Fruit fly (Drosophila melanogaster) whole organism, embryonic: Measurements from ENCODE around the gene CG6470.

Experiments
- Bteb2 ChIP-seq: fragments of 200-800 bp; sonication (Bioruptor generic); optimal IDR thresholded peaks from 2 replicates; lab custom pipeline; 2016; ENCODE audit warnings: missing biosample characterization, missing genetic modification characterization
- CG10267 ChIP-seq: fragments of 200-800 bp; sonication (Bioruptor generic); optimal IDR thresholded peaks from 2 replicates; lab custom pipeline; 2018; ENCODE audit warnings: missing biosample characterization, mild to moderate bottlenecking, missing genetic modification characterization, moderate library complexity
- CG12769 ChIP-seq: fragments of 200-800 bp; sonication (Bioruptor generic); optimal IDR thresholded peaks from 2 replicates; lab custom pipeline; 2019; ENCODE audit warnings: missing biosample characterization, mild to moderate bottlenecking, missing genetic modification characterization, moderate library complexity
- CG15073 ChIP-seq: fragments of 200-800 bp; sonication (Bioruptor generic); optimal IDR thresholded peaks from 2 replicates; lab custom pipeline; 2016; ENCODE audit warnings: missing biosample characterization, missing genetic modification characterization
- CG16863 ChIP-seq: fragments of 200-800 bp; sonication (Bioruptor generic); optimal IDR thresholded peaks from 3 replicates; lab custom pipeline; 2016; ENCODE audit warnings: missing biosample characterization, missing genetic modification characterization
- CG17359 ChIP-seq: fragments of 200-800 bp; sonication (Bioruptor generic); optimal IDR thresholded peaks from 3 replicates; lab custom pipeline; 2018; ENCODE audit warnings: missing biosample characterization, mild to moderate bottlenecking, missing genetic modification characterization, moderate library complexity
- CG17385 ChIP-seq: fragments of 200-800 bp; sonication (Bioruptor generic); optimal IDR thresholded peaks from 3 replicates; lab custom pipeline; 2018; ENCODE audit warnings: missing biosample characterization, mild to moderate bottlenecking, missing genetic modification characterization
- CG17568 ChIP-seq: fragments of 200-800 bp; sonication (Bioruptor generic); optimal IDR thresholded peaks from 2 replicates; lab custom pipeline; 2018; ENCODE audit warnings: missing biosample characterization, mild to moderate bottlenecking, missing genetic modification characterization, moderate library complexity
- CG30403 ChIP-seq: fragments of 200-800 bp; sonication (Bioruptor generic); optimal IDR thresholded peaks from 3 replicates; lab custom pipeline; 2016; ENCODE audit warnings: missing biosample characterization, missing genetic modification characterization
- CG30431 ChIP-seq: fragments of 200-800 bp; sonication (Bioruptor generic); optimal IDR thresholded peaks from 2 replicates; lab custom pipeline; 2017; ENCODE audit warnings: missing biosample characterization, missing genetic modification characterization
- CG33213 ChIP-seq: fragments of 200-800 bp; sonication (Bioruptor generic); optimal IDR thresholded peaks from 3 replicates; lab custom pipeline; 2016; ENCODE audit warnings: missing biosample characterization, missing genetic modification characterization
- CG33557 ChIP-seq: fragments of 200-800 bp; sonication (Bioruptor generic); optimal IDR thresholded peaks from 2 replicates; lab custom pipeline; 2019; ENCODE audit warnings: missing biosample characterization, mild to moderate bottlenecking, missing genetic modification characterization, moderate library complexity
- CG4730 ChIP-seq: fragments of 200-800 bp; sonication (Bioruptor generic); IDR thresholded peaks from 2 replicates; pipeline ENCODE4 v1.3.6; 2022; ENCODE audit warnings: missing biosample characterization, missing genetic modification characterization
- CG6791 ChIP-seq: fragments of 200-800 bp; sonication (Bioruptor generic); IDR thresholded peaks from 3 replicates; pipeline ENCODE4 v1.3.6; 2022; ENCODE audit warnings: missing biosample characterization, missing genetic modification characterization; ENCODE audit not compliant: partially characterized antibody
- CG8478 ChIP-seq: fragments of >200 bp; optimal IDR thresholded peaks from 2 replicates; lab custom pipeline; 2018
- Fer2 ChIP-seq: fragments of 200-800 bp; sonication (Bioruptor generic); optimal IDR thresholded peaks from 2 replicates; lab custom pipeline; 2018; ENCODE audit warnings: missing biosample characterization, mild to moderate bottlenecking, missing genetic modification characterization, moderate library complexity
- Gug ChIP-seq: fragments of 200-800 bp; sonication (Bioruptor generic); IDR thresholded peaks from 4 replicates; pipeline ENCODE4 v1.3.6; 2022; ENCODE audit warnings: missing biosample characterization, missing genetic modification characterization
- HLHmδ ChIP-seq: fragments of 200-800 bp; sonication (Bioruptor generic); optimal IDR thresholded peaks from 2 replicates; lab custom pipeline; 2018; ENCODE audit warnings: missing biosample characterization, mild to moderate bottlenecking, missing genetic modification characterization, moderate library complexity
- HmgZ ChIP-seq: fragments of 200-800 bp; sonication (Bioruptor generic); optimal IDR thresholded peaks from 2 replicates; lab custom pipeline; 2018; ENCODE audit warnings: missing biosample characterization, mild to moderate bottlenecking, missing genetic modification characterization
- Hmr ChIP-seq: fragments of 200-800 bp; sonication (Bioruptor generic); optimal IDR thresholded peaks from 3 replicates; lab custom pipeline; 2017; ENCODE audit warnings: mild to moderate bottlenecking, missing biosample characterization, missing genetic modification reagents, missing genetic modification characterization
- MBD-R2 ChIP-seq: fragments of 200-800 bp; sonication (Bioruptor generic); IDR thresholded peaks from 2 replicates; pipeline ENCODE4 v1.3.6; 2022; ENCODE audit warnings: missing biosample characterization, missing genetic modification characterization
- Myb ChIP-seq: fragments of 200-800 bp; sonication (Bioruptor generic); optimal IDR thresholded peaks from 2 replicates; lab custom pipeline; 2016; ENCODE audit warnings: missing biosample characterization, missing genetic modification characterization
- NC2α ChIP-seq: fragments of 200-800 bp; sonication (Bioruptor generic); optimal IDR thresholded peaks from 2 replicates; lab custom pipeline; 2016; ENCODE audit warnings: missing biosample characterization, missing genetic modification characterization
- Nf-YB ChIP-seq: fragments of 200-800 bp; sonication (Bioruptor generic); optimal IDR thresholded peaks from 3 replicates; lab custom pipeline; 2019; ENCODE audit warnings: missing biosample characterization, mild to moderate bottlenecking, missing genetic modification characterization, moderate library complexity
- Poxn ChIP-seq: fragments of 200-800 bp; sonication (Bioruptor generic); IDR thresholded peaks from 2 replicates; pipeline ENCODE4 v1.3.6; 2022; ENCODE audit warnings: missing biosample characterization, missing genetic modification characterization
- Sry-δ ChIP-seq: fragments of 200-800 bp; sonication (Bioruptor generic); optimal IDR thresholded peaks from 2 replicates; lab custom pipeline; 2016; ENCODE audit warnings: missing biosample characterization, missing genetic modification characterization
- Tbp ChIP-seq: fragments of >200 bp; optimal IDR thresholded peaks from 2 replicates; lab custom pipeline; 2018; ENCODE audit warnings: missing biosample characterization, missing genetic modification characterization
- Usf ChIP-seq: fragments of 200-800 bp; sonication (Bioruptor generic); optimal IDR thresholded peaks from 2 replicates; lab custom pipeline; 2017; ENCODE audit warnings: missing genotype, missing biosample characterization, missing genetic modification characterization
- al ChIP-seq: fragments of 200-800 bp; sonication (Bioruptor generic); IDR thresholded peaks from 2 replicates; pipeline ENCODE4 v1.3.6; 2022; ENCODE audit warnings: missing biosample characterization, missing genetic modification characterization
- cas ChIP-seq: fragments of 200-800 bp; sonication (Bioruptor generic); IDR thresholded peaks from 2 replicates; pipeline ENCODE4 v1.3.6; 2022; ENCODE audit warnings: missing biosample characterization, missing genetic modification characterization
- caup ChIP-seq: fragments of 200-800 bp; sonication (Bioruptor generic); optimal IDR thresholded peaks from 3 replicates; lab custom pipeline; 2017; ENCODE audit warnings: missing biosample characterization, mild to moderate bottlenecking, missing genetic modification characterization, moderate library complexity; ENCODE audit not compliant: severe bottlenecking
- crc ChIP-seq: fragments of 200-800 bp; sonication (Bioruptor generic); optimal IDR thresholded peaks from 2 replicates; lab custom pipeline; 2016; ENCODE audit warnings: missing biosample characterization, missing genetic modification characterization
- dm ChIP-seq: fragments of 200-800 bp; sonication (Bioruptor generic); optimal IDR thresholded peaks from 3 replicates; lab custom pipeline; 2016; ENCODE audit warnings: missing biosample characterization, missing genetic modification characterization
- fd3F ChIP-seq: fragments of 200-800 bp; sonication (Bioruptor generic); optimal IDR thresholded peaks from 2 replicates; lab custom pipeline; 2018; ENCODE audit warnings: missing biosample characterization, mild to moderate bottlenecking, missing genetic modification characterization, moderate library complexity
- fd64A ChIP-seq: fragments of 200-800 bp; sonication (Bioruptor generic); optimal IDR thresholded peaks from 3 replicates; lab custom pipeline; 2018; ENCODE audit warnings: missing biosample characterization, mild to moderate bottlenecking, missing genetic modification characterization
- grn ChIP-seq: fragments of 200-800 bp; sonication (Bioruptor generic); optimal IDR thresholded peaks from 3 replicates; lab custom pipeline; 2017; ENCODE audit warnings: missing biosample characterization, missing genetic modification characterization
- her ChIP-seq: fragments of 200-800 bp; sonication (Bioruptor generic); optimal IDR thresholded peaks from 2 replicates; lab custom pipeline; 2016; ENCODE audit warnings: missing biosample characterization, missing genetic modification characterization
- inv ChIP-seq: fragments of 200-800 bp; sonication (Bioruptor generic); IDR thresholded peaks from 2 replicates; pipeline ENCODE4 v1.3.6; 2022; ENCODE audit warnings: missing biosample characterization, missing genetic modification characterization; ENCODE audit not compliant: partially characterized antibody
- kay ChIP-seq: fragments of 200-800 bp; sonication (Bioruptor generic); optimal IDR thresholded peaks from 2 replicates; lab custom pipeline; 2016; ENCODE audit warnings: missing biosample characterization, missing genetic modification characterization
- lab ChIP-seq: fragments of 200-800 bp; sonication (Bioruptor generic); optimal IDR thresholded peaks from 3 replicates; lab custom pipeline; 2017; ENCODE audit warnings: missing biosample characterization, missing genetic modification characterization, mild to moderate bottlenecking, moderate library complexity, missing genetic modification reagents
- maf-S ChIP-seq: fragments of 200-800 bp; sonication (Bioruptor generic); optimal IDR thresholded peaks from 2 replicates; lab custom pipeline; 2016; ENCODE audit warnings: missing biosample characterization, missing genetic modification characterization
- nmo ChIP-seq: fragments of 200-800 bp; sonication (Bioruptor generic); optimal IDR thresholded peaks from 2 replicates; lab custom pipeline; 2018; ENCODE audit warnings: missing biosample characterization, mild to moderate bottlenecking, missing genetic modification characterization, moderate library complexity
- pfk ChIP-seq: fragments of 200-800 bp; sonication (Bioruptor generic); optimal IDR thresholded peaks from 2 replicates; lab custom pipeline; 2018; ENCODE audit warnings: missing biosample characterization, mild to moderate bottlenecking, missing genetic modification characterization, moderate library complexity
- pzg ChIP-seq: fragments of 200-800 bp; sonication (Bioruptor generic); optimal IDR thresholded peaks from 3 replicates; lab custom pipeline; 2018; ENCODE audit warnings: missing biosample characterization, mild to moderate bottlenecking, missing genetic modification characterization, moderate library complexity
- ro ChIP-seq: fragments of 200-800 bp; sonication (Bioruptor generic); IDR thresholded peaks from 2 replicates; pipeline ENCODE4 v1.3.6; 2022; ENCODE audit warnings: missing biosample characterization, missing genetic modification characterization
- schlank ChIP-seq: fragments of 200-800 bp; sonication (Bioruptor generic); optimal IDR thresholded peaks from 2 replicates; lab custom pipeline; 2018; ENCODE audit warnings: missing biosample characterization, mild to moderate bottlenecking, missing genetic modification characterization
- shn ChIP-seq: fragments of 200-800 bp; sonication (Bioruptor generic); optimal IDR thresholded peaks from 3 replicates; lab custom pipeline; 2016; ENCODE audit warnings: missing biosample characterization, missing genetic modification characterization
- so ChIP-seq: fragments of 200-800 bp; sonication (Bioruptor generic); IDR thresholded peaks from 3 replicates; pipeline ENCODE4 v1.3.6; 2022; ENCODE audit warnings: missing biosample characterization, missing genetic modification characterization
- tin ChIP-seq: fragments of 200-800 bp; sonication (Bioruptor generic); optimal IDR thresholded peaks from 3 replicates; lab custom pipeline; 2016; ENCODE audit warnings: missing biosample characterization, missing genetic modification characterization
- vvl ChIP-seq: fragments of 200-800 bp; sonication (Bioruptor generic); IDR thresholded peaks from 2 replicates; pipeline ENCODE4 v1.3.6; 2022; ENCODE audit warnings: missing biosample characterization, missing genetic modification characterization
- wek ChIP-seq: fragments of 200-800 bp; sonication (Bioruptor generic); optimal IDR thresholded peaks from 3 replicates; lab custom pipeline; 2018; ENCODE audit warnings: missing biosample characterization, mild to moderate bottlenecking, missing genetic modification characterization, moderate library complexity

CG6470 gene

DNA sequence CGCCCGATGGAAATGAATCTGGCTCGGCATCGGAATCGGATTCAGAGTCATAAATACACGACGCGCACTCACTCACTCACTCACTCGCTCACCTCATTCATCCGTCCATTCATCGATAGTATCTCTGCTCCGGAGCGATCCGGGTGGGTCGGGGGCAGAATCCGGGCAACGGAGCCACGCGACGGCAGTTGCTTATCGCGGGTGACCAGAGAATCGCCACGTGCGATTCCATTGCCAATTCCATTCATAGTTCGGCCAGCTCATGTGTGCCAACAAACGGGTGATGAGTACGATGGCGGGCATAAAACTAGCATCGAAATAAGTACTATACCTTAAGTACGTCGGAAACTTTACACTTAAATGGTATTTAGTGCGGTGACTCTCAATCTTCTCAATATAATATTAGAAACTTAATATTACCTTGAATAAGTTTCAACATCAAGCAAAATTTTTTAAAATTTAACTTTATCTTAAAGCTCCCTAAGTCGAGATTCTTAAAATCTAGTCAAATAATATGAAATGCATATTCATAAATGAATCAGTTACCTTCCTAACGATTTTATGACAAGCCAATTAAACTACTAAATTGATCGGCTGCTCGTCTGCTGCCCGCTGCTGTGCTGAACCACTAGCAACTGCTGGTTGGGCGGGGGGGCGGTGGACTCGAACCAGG is 10.1 kb upstream of the CG6470 start (continued):
- no peak for TF ChIP-seq Tbp
- TF ChIP-seq cas (GFP tag; lab: Robert Waterston, UW) = no peak
- TF ChIP-seq Sry-δ (GFP tag; lab: Kevin White, UChicago) = no peak
- TF ChIP-seq Hmr (GFP tag; lab: Kevin White, UChicago) = peak; percentile 9
- no peak for TF ChIP-seq wek (GFP tag; lab: Kevin White, UChicago)
- TF ChIP-seq Nf-YB (GFP tag; lab: Kevin White, UChicago) = peak; percentile 10
- TF ChIP-seq crc (GFP tag; lab: Kevin White, UChicago) = no peak
- no peak for TF ChIP-seq inv (GFP tag; lab: Robert Waterston, UW)
- no peak for TF ChIP-seq fd3F (GFP tag; lab: Kevin White, UChicago)
- no peak for TF ChIP-seq CG16863
- no peak for TF ChIP-seq Poxn (GFP tag; lab: Robert Waterston, UW)
- TF ChIP-seq pzg (GFP tag; lab: Kevin White, UChicago) = no peak
- TF ChIP-seq vvl = peak; percentile 23; the same call in 1 of the 2 replicates
- TF ChIP-seq CG4730 (GFP tag; lab: Robert Waterston, UW) = no peak
- TF ChIP-seq lab (GFP tag; lab: Kevin White, UChicago) = peak; percentile 45
- TF ChIP-seq caup (GFP tag; lab: Kevin White, UChicago) = no peak
- TF ChIP-seq NC2α = no peak
- no peak for TF ChIP-seq maf-S (GFP tag; lab: Kevin White, UChicago)
- peak; percentile 59 for TF ChIP-seq nmo (GFP tag; lab: Kevin White, UChicago)
- TF ChIP-seq CG12769 = no peak
- TF ChIP-seq CG30431 = peak; percentile 32
- no peak for TF ChIP-seq CG8478 (lab: Kevin White, UChicago)
- TF ChIP-seq CG15073 = no peak
- no peak for TF ChIP-seq MBD-R2 (GFP tag; lab: Robert Waterston, UW)
- TF ChIP-seq CG10267 (tag; lab: Kevin White, UChicago) = peak; percentile 62
- no peak for TF ChIP-seq so (GFP tag; lab: Robert Waterston, UW)
- no peak for TF ChIP-seq Myb (GFP tag; lab: Kevin White, UChicago)
- no peak for TF ChIP-seq schlank
- no peak for TF ChIP-seq grn (GFP tag; lab: Kevin White, UChicago)
- peak; percentile 48 for TF ChIP-seq CG30403 (GFP tag; lab: Kevin White, UChicago)
- TF ChIP-seq CG6791 (GFP tag; lab: Robert Waterston, UW) = no peak
- no peak for TF ChIP-seq ro (GFP tag; lab: Robert Waterston, UW)
- no peak for TF ChIP-seq dm (GFP tag; lab: Kevin White, UChicago)
- no peak for TF ChIP-seq kay
- peak; percentile 34 for TF ChIP-seq CG17359 (tag; lab: Kevin White, UChicago)
- no peak for TF ChIP-seq CG17568 (GFP tag; lab: Kevin White, UChicago)
- no peak for TF ChIP-seq pfk
- peak; percentile 45 for TF ChIP-seq CG33557 (GFP tag; lab: Kevin White, UChicago)
- no peak for TF ChIP-seq Bteb2
- peak; percentile 40 for TF ChIP-seq tin (GFP tag; lab: Kevin White, UChicago)
- no peak for TF ChIP-seq fd64A
- no peak for TF ChIP-seq HLHmδ
- no peak for TF ChIP-seq shn
- TF ChIP-seq Usf (GFP tag; lab: Kevin White, UChicago) = no peak
- TF ChIP-seq her (GFP tag; lab: Kevin White, UChicago) = no peak
- TF ChIP-seq HmgZ (tag; lab: Kevin White, UChicago) = no peak
- peak; percentile 7 for TF ChIP-seq CG17385 (GFP tag; lab: Kevin White, UChicago)
- no peak for TF ChIP-seq CG33213 (GFP tag; lab: Kevin White, UChicago)
- no peak for TF ChIP-seq al
- TF ChIP-seq Fer2 (tag; lab: Kevin White, UChicago) = no peak
- TF ChIP-seq Gug (GFP tag; lab: Robert Waterston, UW) = no peak
